Worm (Caenorhabditis elegans): ENCODE results near the gene Y54F10BM.12.

Gene Y54F10BM.12

ce11 chrIII:2347291-2347690, 17.8 kb upstream of the Y54F10BM.12 start, which contains the start of gene gip-1:
Gene gip-1 (plus strand): TSS chrIII:2347591.
- TF ChIP-seq lsy-27 (tag; optimal IDR thresholded peaks at IDR 0.05; ENCODE audit: borderline replicate concordance, insufficient read depth), result no peak
- no peak for TF ChIP-seq B0336.3 (GFP tag; IDR thresholded peaks at IDR 0.05)
- no peak for TF ChIP-seq snpc-4 (GFP tag; optimal IDR thresholded peaks at IDR 0.05)
- TF ChIP-seq snpc-4 (tag; optimal IDR thresholded peaks at IDR 0.05), result no peak
- TF ChIP-seq F39B2.1 (GFP tag; IDR thresholded peaks at IDR 0.05), result no peak
- TF ChIP-seq T07F8.4 (tag; optimal IDR thresholded peaks at IDR 0.05), result no peak
- TF ChIP-seq bed-1 (GFP tag; IDR thresholded peaks at IDR 0.05), result no peak
- TF ChIP-seq ztf-3 (GFP tag; optimal IDR thresholded peaks at IDR 0.05), result no peak
- TF ChIP-seq zim-3 (tag; optimal IDR thresholded peaks at IDR 0.05), result no peak
- no peak for TF ChIP-seq pha-4 (tag; optimal IDR thresholded peaks at IDR 0.05)
- no peak for TF ChIP-seq nfyb-1 (GFP tag; IDR thresholded peaks at IDR 0.05)
- TF ChIP-seq hrde-1 (tag; optimal IDR thresholded peaks at IDR 0.05; ENCODE audit: borderline replicate concordance), result no peak
- no peak for TF ChIP-seq sptf-2 (GFP tag; optimal IDR thresholded peaks at IDR 0.05)
- TF ChIP-seq aptf-2 (GFP tag; conservative IDR thresholded peaks at IDR 0.05), result no peak
- no peak for TF ChIP-seq ztf-26 (tag; optimal IDR thresholded peaks at IDR 0.05)
- TF ChIP-seq F57C9.4 (tag; optimal IDR thresholded peaks at IDR 0.05), result no peak

DNA sequence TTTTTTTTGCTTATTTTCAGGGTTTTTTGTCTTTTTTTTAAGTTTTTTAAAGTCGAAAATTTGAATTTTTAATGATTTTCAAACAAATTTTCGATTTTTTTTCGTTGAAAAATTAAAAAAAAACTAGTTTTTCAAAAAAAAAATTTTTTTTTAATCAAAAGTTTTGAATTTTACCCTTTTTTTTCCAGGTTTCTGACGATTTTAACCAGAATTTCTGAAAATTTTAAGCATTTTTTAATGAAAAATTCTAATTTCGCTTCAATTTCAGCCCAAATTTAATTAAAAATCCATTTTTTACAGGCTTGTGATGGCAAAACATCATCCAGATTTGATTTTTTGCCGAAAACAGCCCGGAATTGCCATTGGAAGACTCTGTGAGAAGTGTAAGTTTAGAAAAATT, 13.8 kb upstream of the Y54F10BM.12 start, which contains the start of gene phf-5:
phf-5 (plus strand) TSS at position 301 of the 400 bp plus-strand sequence.
- no peak for TF ChIP-seq Y95B8A.8 (GFP tag; IDR thresholded peaks at IDR 0.05)

DNA sequence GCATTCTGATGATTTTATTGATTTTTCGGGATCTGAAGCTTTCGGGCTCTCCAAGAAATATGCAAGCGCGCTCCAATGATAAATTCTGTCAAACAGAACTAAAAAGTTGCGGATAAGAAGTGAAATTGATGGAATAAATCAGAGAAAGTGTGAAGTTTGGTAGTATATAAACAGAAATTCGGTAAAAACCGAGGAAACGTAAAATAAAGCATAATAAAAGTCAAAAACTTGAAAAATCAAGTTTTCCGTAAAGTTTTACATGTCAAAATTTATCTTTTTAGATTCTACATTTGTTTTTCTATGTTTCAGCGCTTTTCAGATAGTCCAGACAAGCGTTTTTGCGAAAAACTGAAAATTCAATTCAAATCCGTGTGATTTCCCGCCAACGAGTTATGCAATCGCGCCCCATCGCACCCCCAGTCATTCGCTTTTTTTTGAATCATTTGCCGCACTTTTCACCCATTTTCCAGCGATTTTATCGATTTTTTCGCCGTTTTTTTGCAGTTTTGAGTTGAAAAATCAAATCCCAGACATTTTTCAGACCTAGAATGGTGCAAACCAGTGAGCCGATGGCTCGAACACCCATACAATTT, 1.6 kb upstream of the Y54F10BM.12 start, which contains the start of the genes Y54F10BM.13 and ppm-1.D:
Y54F10BM.13 (minus strand) TSS at position 51 of the 593 bp plus-strand sequence.
ppm-1.D (plus strand) TSS at position 540 of the 593 bp plus-strand sequence.
- no peak for TF ChIP-seq zim-3 (tag; optimal IDR thresholded peaks at IDR 0.05)
- TF ChIP-seq mcd-1 (GFP tag; IDR thresholded peaks at IDR 0.05), result peak; percentile 89
- peak; percentile 55; the same call in 1 of the 2 replicates for TF ChIP-seq D2030.7 (GFP tag; IDR thresholded peaks at IDR 0.05)
- peak; percentile 37 for TF ChIP-seq lsl-1 (GFP tag; optimal IDR thresholded peaks at IDR 0.05)
- peak; percentile 63 for TF ChIP-seq dpl-1 (GFP tag; optimal IDR thresholded peaks at IDR 0.05)
- TF ChIP-seq lin-35 (GFP tag; optimal IDR thresholded peaks at IDR 0.05), result peak in 1 of 3 experiments; percentile 48
- peak; percentile 4 for TF ChIP-seq attf-5 (GFP tag; optimal IDR thresholded peaks at IDR 0.05)
- no peak for TF ChIP-seq F23B12.7 (tag; optimal IDR thresholded peaks at IDR 0.05; ENCODE audit: insufficient read depth)
- peak; percentile 76 for TF ChIP-seq lin-54 (GFP tag; optimal IDR thresholded peaks at IDR 0.05)
- no peak for TF ChIP-seq cebp-1 (GFP tag; IDR thresholded peaks at IDR 0.05)
- no peak for TF ChIP-seq cebp-1 (tag; optimal IDR thresholded peaks at IDR 0.05)
- TF ChIP-seq efl-1 (GFP tag; optimal IDR thresholded peaks at IDR 0.05), result peak; percentile 85
- TF ChIP-seq madf-6 (GFP tag; IDR thresholded peaks at IDR 0.05), result peak; percentile 19; the same call in 1 of the 2 replicates

ce11 chrIII:2330389-2330788, 910 bp upstream of the Y54F10BM.12 start:
- TF ChIP-seq mcd-1 (GFP tag; IDR thresholded peaks at IDR 0.05), result peak; percentile 29; the same call in 1 of the 2 replicates
- TF ChIP-seq F33H1.4 (GFP tag; IDR thresholded peaks at IDR 0.05), result peak; percentile 27; the same call in 1 of the 2 replicates
- no peak for TF ChIP-seq ceh-100 (GFP tag; IDR thresholded peaks at IDR 0.05)
- TF ChIP-seq madf-6 (GFP tag; IDR thresholded peaks at IDR 0.05), result peak; percentile 12; the same call in 1 of the 2 replicates
- TF ChIP-seq let-526 (GFP tag; IDR thresholded peaks at IDR 0.05), result no peak
- TF ChIP-seq lsl-1 (GFP tag; optimal IDR thresholded peaks at IDR 0.05), result peak; percentile 77
